Fruit fly (Drosophila melanogaster): ENCODE measurements around the gene ND-SGDH.

DNA sequence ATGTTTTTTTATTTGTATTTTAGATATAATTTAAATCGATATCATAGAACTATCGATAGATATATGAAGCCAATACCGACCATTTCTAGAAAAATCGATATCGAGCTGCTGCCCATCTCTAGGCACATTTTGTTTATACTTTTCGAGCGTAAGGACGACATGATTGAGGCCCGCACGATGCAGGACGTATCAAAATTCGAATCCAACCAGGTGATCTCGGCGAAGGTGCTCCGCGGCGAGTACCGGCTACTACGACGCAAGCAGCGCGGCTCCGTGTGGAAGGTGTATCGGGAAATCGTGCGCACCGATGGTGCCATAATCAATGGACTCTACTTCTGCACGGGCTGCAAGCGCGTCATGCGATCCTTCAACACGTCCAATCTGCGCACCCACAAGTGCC lies 20.2 kb downstream of the ND-SGDH start, which contains the start of gene ssp:
- TF ChIP-seq CG8478 (optimal IDR thresholded peaks at IDR 0.05) (no peak), CTCF (optimal IDR thresholded peaks at IDR 0.05) (no peak)
